Worm (Caenorhabditis elegans): Measurements from ENCODE around the gene hadb-1.

The hadb-1 gene

DNA sequence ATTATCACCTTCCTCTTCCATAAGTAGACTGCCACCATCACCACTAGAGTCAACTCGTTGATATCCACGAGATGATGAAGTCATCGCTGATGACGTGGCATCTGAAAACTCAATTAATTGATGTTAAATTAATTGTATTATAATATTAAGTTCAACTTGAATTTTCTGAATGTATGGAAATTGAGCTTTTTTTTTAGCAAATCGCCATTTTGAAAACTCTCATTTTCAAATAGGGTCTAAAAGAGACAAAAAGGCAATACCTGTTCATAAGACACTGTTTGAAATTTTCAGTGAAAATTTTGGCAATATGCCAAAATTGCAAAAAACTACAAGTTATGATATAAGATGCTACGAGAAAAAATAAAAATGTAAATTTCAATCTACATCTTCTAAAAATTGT is 44.6 kb downstream of the hadb-1 start, which contains the start of gene twk-7:
twk-7 (minus strand) TSS at position 101 of the 400 bp plus-strand sequence.
- TF ChIP-seq T22C8.4 (GFP tag; IDR thresholded peaks at IDR 0.05): no peak
- no peak for TF ChIP-seq klf-2 (GFP tag; conservative IDR thresholded peaks at IDR 0.05)
- TF ChIP-seq ztf-29 (GFP tag; IDR thresholded peaks at IDR 0.05): no peak
- TF ChIP-seq cog-1 (tag; optimal IDR thresholded peaks at IDR 0.05): no peak
- TF ChIP-seq med-1 (GFP tag; optimal IDR thresholded peaks at IDR 0.05; ENCODE audit: insufficient read depth): no peak
- no peak for TF ChIP-seq flt-1 (GFP tag; IDR thresholded peaks at IDR 0.05)
- TF ChIP-seq ztf-23 (GFP tag; IDR thresholded peaks at IDR 0.05): no peak
- TF ChIP-seq tab-1 (GFP tag; IDR thresholded peaks at IDR 0.05): no peak
- TF ChIP-seq ref-1 (GFP tag; conservative IDR thresholded peaks at IDR 0.05): no peak

DNA sequence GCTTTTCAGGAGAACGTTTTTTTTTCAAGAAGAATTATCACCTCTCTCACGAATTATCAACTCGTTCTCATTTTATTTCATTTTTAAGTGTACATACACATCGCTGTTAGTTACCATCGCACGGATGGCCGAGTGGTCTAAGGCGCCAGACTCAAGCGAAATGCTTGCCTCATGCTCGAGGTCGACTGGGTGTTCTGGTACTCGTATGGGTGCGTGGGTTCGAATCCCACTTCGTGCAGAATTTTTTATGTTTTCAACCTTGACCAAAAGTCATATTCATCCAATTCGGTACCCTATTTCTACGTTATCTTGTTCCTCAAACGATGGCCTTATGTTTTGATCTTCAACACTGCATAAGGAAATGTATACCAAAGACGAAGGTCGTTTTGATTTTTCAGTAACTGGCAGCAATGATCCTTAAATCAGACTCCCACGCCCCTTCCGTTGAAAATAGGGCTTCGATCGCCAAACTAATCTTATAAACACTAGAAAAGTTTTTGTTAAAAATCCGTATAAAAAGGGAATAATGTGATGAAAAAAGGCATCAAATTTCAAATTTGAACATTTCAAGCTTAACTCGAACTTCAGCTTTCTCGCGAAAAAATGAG is 49.0 kb downstream of the hadb-1 start, which contains the start of gene fip-1:
fip-1 (plus strand) TSS at position 558 of the 608 bp plus-strand sequence.
- TF ChIP-seq cog-1 (tag; optimal IDR thresholded peaks at IDR 0.05) (no peak), flt-1 (GFP tag; IDR thresholded peaks at IDR 0.05) (no peak), tab-1 (GFP tag; IDR thresholded peaks at IDR 0.05) (no peak), ref-1 (GFP tag; conservative IDR thresholded peaks at IDR 0.05) (no peak), ztf-23 (GFP tag; IDR thresholded peaks at IDR 0.05) (no peak), med-1 (GFP tag; optimal IDR thresholded peaks at IDR 0.05; ENCODE audit: insufficient read depth) (no peak), T22C8.4 (GFP tag; IDR thresholded peaks at IDR 0.05) (no peak), ztf-29 (GFP tag; IDR thresholded peaks at IDR 0.05) (no peak), klf-2 (GFP tag; conservative IDR thresholded peaks at IDR 0.05) (no peak)

DNA sequence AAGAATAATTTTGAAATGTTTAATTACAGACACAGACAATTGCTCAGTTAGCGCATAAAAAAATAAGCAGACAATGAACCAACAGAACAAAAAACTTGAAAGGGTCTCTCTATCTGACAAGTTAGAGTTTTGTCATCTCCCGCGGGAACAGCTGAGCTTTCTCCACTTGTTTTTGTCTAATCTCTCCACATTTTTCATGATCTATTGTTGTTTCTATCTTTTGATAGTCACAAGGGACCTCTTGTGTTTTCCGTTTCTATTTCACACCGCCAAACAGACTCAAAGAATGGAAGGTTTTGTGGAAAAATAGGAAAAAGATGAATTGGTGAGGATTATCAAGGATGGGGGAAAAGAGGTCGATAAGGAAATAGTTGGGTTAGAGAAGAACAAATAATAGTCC is 51.5 kb downstream of the hadb-1 start:
- no peak for TF ChIP-seq ref-1 (GFP tag; conservative IDR thresholded peaks at IDR 0.05)
- no peak for TF ChIP-seq cog-1 (tag; optimal IDR thresholded peaks at IDR 0.05)
- no peak for TF ChIP-seq ztf-29 (GFP tag; IDR thresholded peaks at IDR 0.05)
- TF ChIP-seq T22C8.4 (GFP tag; IDR thresholded peaks at IDR 0.05): no peak
- no peak for TF ChIP-seq med-1 (GFP tag; optimal IDR thresholded peaks at IDR 0.05; ENCODE audit: insufficient read depth)
- no peak for TF ChIP-seq klf-2 (GFP tag; conservative IDR thresholded peaks at IDR 0.05)
- no peak for TF ChIP-seq tab-1 (GFP tag; IDR thresholded peaks at IDR 0.05)
- no peak for TF ChIP-seq flt-1 (GFP tag; IDR thresholded peaks at IDR 0.05)
- no peak for TF ChIP-seq ztf-23 (GFP tag; IDR thresholded peaks at IDR 0.05)

All from whole organism, midembryonic.